Worm (Caenorhabditis elegans): Measurements from ENCODE around the gene ZK899.7.

- TF ChIP-seq ref-1 (GFP tag; conservative IDR thresholded peaks at IDR 0.05) = no peak
- no peak for TF ChIP-seq T22C8.4 (GFP tag; IDR thresholded peaks at IDR 0.05)
- no peak for TF ChIP-seq klf-2 (GFP tag; conservative IDR thresholded peaks at IDR 0.05)
Measured at ce11 chrX:9486160-9486559, 36.9 kb upstream of the ZK899.7 start.
